Fruit fly (Drosophila melanogaster) whole organism, embryonic: ENCODE measurements around the gene Art3.
A peak's percentile ranks its signal among the peaks of the same experiment; 100 is the strongest.

Source experiments
- Adf1 ChIP-seq: fragments of 200-800 bp; sonication (Bioruptor generic); IDR thresholded peaks from 2 replicates; pipeline ENCODE4 v1.3.6; 2022; ENCODE audit warnings: missing biosample characterization, missing genetic modification characterization
- Antp ChIP-seq: fragments of 200-800 bp; sonication (Bioruptor generic); optimal IDR thresholded peaks from 3 replicates; lab custom pipeline; 2016; ENCODE audit warnings: missing biosample characterization, missing genetic modification characterization
- CG10979 ChIP-seq: fragments of 200-800 bp; sonication (Bioruptor generic); optimal IDR thresholded peaks from 2 replicates; lab custom pipeline; 2018; ENCODE audit warnings: missing biosample characterization, mild to moderate bottlenecking, missing genetic modification characterization, moderate library complexity
- CG11560 ChIP-seq: fragments of 200-800 bp; sonication (Bioruptor generic); IDR thresholded peaks from 3 replicates; pipeline ENCODE4 v1.3.6; 2022; ENCODE audit warnings: missing biosample characterization, missing genetic modification characterization
- CG13894 ChIP-seq: fragments of 200-800 bp; sonication (Bioruptor generic); optimal IDR thresholded peaks from 3 replicates; lab custom pipeline; 2018; ENCODE audit warnings: missing biosample characterization, mild to moderate bottlenecking, missing genetic modification characterization, moderate library complexity
- CG14710 ChIP-seq: fragments of 200-800 bp; sonication (Bioruptor generic); optimal IDR thresholded peaks from 3 replicates; lab custom pipeline; 2019; ENCODE audit warnings: missing biosample characterization, mild to moderate bottlenecking, missing genetic modification characterization, moderate library complexity
- CG1602 ChIP-seq: fragments of 200-800 bp; sonication (Bioruptor generic); optimal IDR thresholded peaks from 3 replicates; lab custom pipeline; 2016; ENCODE audit warnings: missing biosample characterization, missing genetic modification characterization
- CG17186 ChIP-seq: fragments of 200-800 bp; sonication (Bioruptor generic); optimal IDR thresholded peaks from 3 replicates; lab custom pipeline; 2017; ENCODE audit warnings: missing biosample characterization, missing genetic modification reagents, missing genetic modification characterization
- CG17385 ChIP-seq: fragments of 200-800 bp; sonication (Bioruptor generic); optimal IDR thresholded peaks from 3 replicates; lab custom pipeline; 2018; ENCODE audit warnings: missing biosample characterization, mild to moderate bottlenecking, missing genetic modification characterization
- CG2129 ChIP-seq: fragments of 200-800 bp; sonication (Bioruptor generic); IDR thresholded peaks from 2 replicates; pipeline ENCODE4 v1.3.6; 2022; ENCODE audit warnings: missing biosample characterization, missing genetic modification characterization; ENCODE audit not compliant: partially characterized antibody
- CG3163 ChIP-seq: fragments of 200-800 bp; sonication (Bioruptor generic); optimal IDR thresholded peaks from 3 replicates; lab custom pipeline; 2016; ENCODE audit warnings: missing biosample characterization, missing genetic modification characterization
- CG3995 ChIP-seq: fragments of 200-800 bp; sonication (Bioruptor generic); optimal IDR thresholded peaks from 3 replicates; lab custom pipeline; 2016; ENCODE audit warnings: missing biosample characterization, missing genetic modification characterization
- CG4328 ChIP-seq: fragments of 200-800 bp; sonication (Bioruptor generic); optimal IDR thresholded peaks from 3 replicates; lab custom pipeline; 2017; ENCODE audit warnings: missing biosample characterization, missing genetic modification reagents, missing genetic modification characterization
- CG6272 ChIP-seq: fragments of 200-800 bp; sonication (Bioruptor generic); IDR thresholded peaks from 2 replicates; pipeline ENCODE4 v1.3.6; 2022; ENCODE audit warnings: missing biosample characterization, missing genetic modification characterization
- CG8765 ChIP-seq: fragments of 200-800 bp; sonication (Bioruptor generic); IDR thresholded peaks from 2 replicates; pipeline ENCODE4 v1.3.6; 2022; ENCODE audit warnings: missing biosample characterization, missing genetic modification characterization
- CkIIα-i1 ChIP-seq: fragments of 200-800 bp; sonication (Bioruptor generic); IDR thresholded peaks from 2 replicates; pipeline ENCODE4 v1.3.6; 2022; ENCODE audit warnings: missing biosample characterization, missing genetic modification characterization
- Fer1 ChIP-seq: fragments of 200-800 bp; sonication (Bioruptor generic); optimal IDR thresholded peaks from 2 replicates; lab custom pipeline; 2017; ENCODE audit warnings: missing biosample characterization, mild to moderate bottlenecking, missing genetic modification characterization
- Hr51 ChIP-seq, 2 experiments: fragments of 200-800 bp; sonication (Bioruptor generic); optimal IDR thresholded peaks; 2 replicates in 1 of 2; 3 replicates in 1 of 2; lab custom pipeline; 2016 to 2018; ENCODE audit warnings: missing biosample characterization in 2 of 2, missing genetic modification characterization in 2 of 2, mild to moderate bottlenecking in 1 of 2, moderate library complexity in 1 of 2
- Neu2 ChIP-seq: fragments of 200-800 bp; sonication (Bioruptor generic); optimal IDR thresholded peaks from 3 replicates; lab custom pipeline; 2016; ENCODE audit warnings: missing biosample characterization, missing genetic modification characterization, borderline replicate concordance
- Scr ChIP-seq: fragments of 200-800 bp; sonication (Bioruptor generic); IDR thresholded peaks from 2 replicates; pipeline ENCODE4 v1.3.6; 2022; ENCODE audit warnings: missing biosample characterization, missing genetic modification characterization; ENCODE audit not compliant: partially characterized antibody
- Side ChIP-seq: fragments of 200-800 bp; sonication (Bioruptor generic); optimal IDR thresholded peaks from 2 replicates; lab custom pipeline; 2016; ENCODE audit warnings: missing biosample characterization, missing genetic modification characterization
- Ssrp ChIP-seq: fragments of 200-800 bp; sonication (Bioruptor generic); optimal IDR thresholded peaks from 2 replicates; lab custom pipeline; 2018; ENCODE audit warnings: missing biosample characterization, mild to moderate bottlenecking, missing genetic modification characterization, moderate library complexity
- Trl ChIP-seq, 3 experiments: fragments of >200 bp in 2 of 3; fragments of 200-800 bp in 1 of 3; sonication (Bioruptor generic) in 1 of 3; optimal IDR thresholded peaks; 2 replicates in 1 of 3; 3 replicates in 2 of 3; lab custom pipeline; 2016 to 2017; ENCODE audit warnings: missing biosample characterization in 1 of 3, missing genetic modification characterization in 1 of 3
- Xbp1 ChIP-seq: fragments of 200-800 bp; sonication (Bioruptor generic); optimal IDR thresholded peaks from 3 replicates; lab custom pipeline; 2016; ENCODE audit warnings: missing biosample characterization, mild to moderate bottlenecking, missing genetic modification characterization
- bbx ChIP-seq: fragments of 200-800 bp; sonication (Bioruptor generic); IDR thresholded peaks from 2 replicates; pipeline ENCODE4 v1.3.6; 2022; ENCODE audit warnings: missing biosample characterization, missing genetic modification characterization; ENCODE audit not compliant: partially characterized antibody
- cas ChIP-seq: fragments of 200-800 bp; sonication (Bioruptor generic); IDR thresholded peaks from 2 replicates; pipeline ENCODE4 v1.3.6; 2022; ENCODE audit warnings: missing biosample characterization, missing genetic modification characterization
- chm ChIP-seq: fragments of 200-800 bp; sonication (Bioruptor generic); IDR thresholded peaks from 2 replicates; pipeline ENCODE4 v1.3.6; 2022; ENCODE audit warnings: missing biosample characterization, missing genetic modification characterization
- crol ChIP-seq: fragments of 200-800 bp; sonication (Bioruptor generic); IDR thresholded peaks from 2 replicates; pipeline ENCODE4 v1.3.6; 2022; ENCODE audit warnings: missing biosample characterization, missing genetic modification characterization
- eyg ChIP-seq: fragments of 200-800 bp; sonication (Bioruptor generic); optimal IDR thresholded peaks from 3 replicates; lab custom pipeline; 2016; ENCODE audit warnings: missing biosample characterization, missing genetic modification characterization
- ham ChIP-seq: fragments of 200-800 bp; sonication (Bioruptor generic); IDR thresholded peaks from 2 replicates; pipeline ENCODE4 v1.3.6; 2022; ENCODE audit warnings: missing biosample characterization, missing genetic modification characterization
- inv ChIP-seq: fragments of 200-800 bp; sonication (Bioruptor generic); IDR thresholded peaks from 2 replicates; pipeline ENCODE4 v1.3.6; 2022; ENCODE audit warnings: missing biosample characterization, missing genetic modification characterization; ENCODE audit not compliant: partially characterized antibody
- kah ChIP-seq: fragments of 200-800 bp; sonication (Bioruptor generic); optimal IDR thresholded peaks from 2 replicates; lab custom pipeline; 2018; ENCODE audit warnings: missing biosample characterization, mild to moderate bottlenecking, missing genetic modification characterization
- lbe ChIP-seq: fragments of 200-800 bp; sonication (Bioruptor generic); optimal IDR thresholded peaks from 2 replicates; lab custom pipeline; 2016; ENCODE audit warnings: missing biosample characterization, mild to moderate bottlenecking, missing genetic modification characterization
- lilli ChIP-seq: fragments of 200-800 bp; sonication (Bioruptor generic); optimal IDR thresholded peaks from 3 replicates; lab custom pipeline; 2016; ENCODE audit warnings: missing biosample characterization, missing genetic modification characterization
- lmd ChIP-seq: fragments of 200-800 bp; sonication (Bioruptor generic); IDR thresholded peaks from 2 replicates; pipeline ENCODE4 v1.3.6; 2022; ENCODE audit warnings: missing biosample characterization, missing genetic modification characterization
- nom ChIP-seq: fragments of 200-800 bp; sonication (Bioruptor generic); optimal IDR thresholded peaks from 2 replicates; lab custom pipeline; 2017; ENCODE audit warnings: missing biosample characterization, missing genetic modification characterization, mild to moderate bottlenecking, moderate library complexity, missing genetic modification reagents
- pb ChIP-seq: fragments of 200-800 bp; sonication (Bioruptor generic); optimal IDR thresholded peaks from 3 replicates; lab custom pipeline; 2016; ENCODE audit warnings: missing biosample characterization, missing genetic modification characterization
- ranshi ChIP-seq: fragments of 200-800 bp; sonication (Bioruptor generic); IDR thresholded peaks from 2 replicates; pipeline ENCODE4 v1.3.6; 2022; ENCODE audit warnings: missing biosample characterization, missing genetic modification characterization
- stwl ChIP-seq: fragments of 200-800 bp; sonication (Bioruptor generic); optimal IDR thresholded peaks from 3 replicates; lab custom pipeline; 2018; ENCODE audit warnings: missing biosample characterization, mild to moderate bottlenecking, missing genetic modification characterization, moderate library complexity
- tna ChIP-seq: fragments of 200-800 bp; sonication (Bioruptor generic); IDR thresholded peaks from 2 replicates; pipeline ENCODE4 v1.3.6; 2022; ENCODE audit warnings: missing biosample characterization, missing genetic modification characterization; ENCODE audit not compliant: partially characterized antibody
- vvl ChIP-seq: fragments of 200-800 bp; sonication (Bioruptor generic); IDR thresholded peaks from 2 replicates; pipeline ENCODE4 v1.3.6; 2022; ENCODE audit warnings: missing biosample characterization, missing genetic modification characterization

The Art3 gene

dm6 chr3R:15262710-15263672, 33.8 kb upstream of the Art3 start, which contains the start of the genes eIF2gamma and Set (continued):
- TF ChIP-seq CG17385 (GFP tag; lab: Kevin White, UChicago) (no peak), CG11560 (tag; lab: Robert Waterston, UW) (no peak), CG3995 (peak; percentile 78), pb (GFP tag; lab: Kevin White, UChicago) (no peak), Scr (GFP tag; lab: Robert Waterston, UW) (peak; percentile 95), CG2129 (peak; percentile 88), cas (GFP tag; lab: Robert Waterston, UW) (0 out of 2 replicates have a peak, but pooled peaks have one; percentile 29), CG4328 (GFP tag; lab: Kevin White, UChicago) (no peak), Hr51 (GFP tag; optimal IDR thresholded peaks at IDR 0.05; lab: Kevin White, UChicago) (peak in 1 of 2 experiments; percentile 14), vvl (GFP tag; lab: Robert Waterston, UW) (peak; percentile 52), CG13894 (tag; lab: Kevin White, UChicago) (no peak), CG17186 (GFP tag; lab: Kevin White, UChicago) (peak; percentile 87), nom (GFP tag; lab: Kevin White, UChicago) (peak; percentile 18), ranshi (GFP tag; lab: Robert Waterston, UW) (peak; percentile 54; the same call in 1 of the 2 replicates), Fer1 (peak; percentile 20), inv (GFP tag; lab: Robert Waterston, UW) (peak; percentile 96), CG14710 (tag; lab: Kevin White, UChicago) (peak; percentile 58), lmd (GFP tag; lab: Robert Waterston, UW) (peak; percentile 16; the same call in 1 of the 2 replicates), CkIIα-i1 (no peak), Xbp1 (GFP tag; lab: Kevin White, UChicago) (peak; percentile 49), CG1602 (GFP tag; lab: Kevin White, UChicago) (no peak), Ssrp (tag; lab: Kevin White, UChicago) (no peak), CG6272 (GFP tag; lab: Robert Waterston, UW) (no peak), tna (peak; percentile 98), lbe (GFP tag; lab: Kevin White, UChicago) (peak; percentile 20), lilli (GFP tag; lab: Kevin White, UChicago) (peak; percentile 63), CG3163 (GFP tag; lab: Kevin White, UChicago) (peak; percentile 9), crol (GFP tag; lab: Robert Waterston, UW) (peak; percentile 61), Trl (optimal IDR thresholded peaks at IDR 0.05; lab: Kevin White, UChicago) (no peak), Trl (GFP tag; optimal IDR thresholded peaks at IDR 0.05; lab: Kevin White, UChicago) (peak; percentile 40), CG10979 (peak; percentile 10), bbx (GFP tag; lab: Robert Waterston, UW) (peak; percentile 99), chm (peak; percentile 78), kah (GFP tag; lab: Kevin White, UChicago) (no peak), ham (no peak), eyg (GFP tag; lab: Kevin White, UChicago) (peak; percentile 19), Adf1 (GFP tag; lab: Robert Waterston, UW) (peak; percentile 37), CG8765 (GFP tag; lab: Robert Waterston, UW) (peak; percentile 38; the same call in 1 of the 2 replicates), Neu2 (no peak), Side (GFP tag; lab: Kevin White, UChicago) (peak; percentile 31), Antp (GFP tag; lab: Kevin White, UChicago) (peak; percentile 47), stwl (peak; percentile 78)
